Worm (Caenorhabditis elegans) whole organism, L3 larva: ENCODE measurements around the gene T06D4.6.

ENCODE experiments used
- R02D3.7 ChIP-seq: fragments of 150-350 bp; optimal IDR thresholded peaks from 2 replicates; lab custom pipeline; 2014; ENCODE audit warnings: missing biosample characterization, missing genetic modification characterization
- ZK546.5 ChIP-seq: sonication (generic microtip); optimal IDR thresholded peaks from 2 replicates; lab custom pipeline; 2017; ENCODE audit warnings: missing biosample characterization, missing genetic modification characterization
- ama-1 ChIP-seq: fragments of 150-350 bp; optimal IDR thresholded peaks from 2 replicates; lab custom pipeline; 2018
- ceh-16 ChIP-seq: sonication (generic microtip); optimal IDR thresholded peaks from 2 replicates; lab custom pipeline; 2017; ENCODE audit warnings: missing biosample characterization, missing genetic modification characterization
- ceh-82 ChIP-seq: fragments of 150-350 bp; optimal IDR thresholded peaks from 2 replicates; lab custom pipeline; 2014; ENCODE audit warnings: missing biosample characterization, missing genetic modification characterization
- ceh-9 ChIP-seq: sonication (generic microtip); optimal IDR thresholded peaks from 2 replicates; lab custom pipeline; 2018; ENCODE audit warnings: missing biosample characterization, missing genetic modification characterization
- egl-27 ChIP-seq: sonication (generic microtip); optimal IDR thresholded peaks from 4 replicates; lab custom pipeline; 2017; ENCODE audit warnings: missing biosample characterization, missing genetic modification reagents, missing genetic modification characterization
- nhr-12 ChIP-seq: fragments of 150-350 bp; optimal IDR thresholded peaks from 2 replicates; lab custom pipeline; 2014; ENCODE audit warnings: missing biosample characterization, missing genetic modification characterization
- snpc-4 ChIP-seq: fragments of 150-350 bp; optimal IDR thresholded peaks from 2 replicates; lab custom pipeline; 2014; ENCODE audit warnings: missing biosample characterization, missing genetic modification characterization
- unc-39 ChIP-seq: sonication (generic microtip); optimal IDR thresholded peaks from 4 replicates; lab custom pipeline; 2017; ENCODE audit warnings: missing biosample characterization, missing genetic modification characterization
- unc-62 ChIP-seq: fragments of 150-350 bp; sonication (generic microtip); optimal IDR thresholded peaks from 4 replicates; lab custom pipeline; 2014; ENCODE audit warnings: missing biosample characterization, missing genetic modification reagents, missing genetic modification characterization
- ztf-11 ChIP-seq: fragments of 150-350 bp; optimal IDR thresholded peaks from 2 replicates; lab custom pipeline; 2014; ENCODE audit warnings: missing biosample characterization, missing genetic modification characterization

ce11 chrII:3378275-3378674 lies 9.1 kb downstream of the T06D4.6 start, which contains the start of gene Y49F6C.2:
- no peak for TF ChIP-seq unc-62 (GFP tag; lab: Kevin White, UChicago)
- TF ChIP-seq egl-27 (tag; lab: Kevin White, UChicago): no peak
- no peak for TF ChIP-seq snpc-4 (tag; lab: Kevin White, UChicago)
- TF ChIP-seq R02D3.7 (tag; lab: Kevin White, UChicago): no peak
- TF ChIP-seq unc-39 (tag; lab: Kevin White, UChicago): no peak
- TF ChIP-seq nhr-12 (tag; lab: Kevin White, UChicago): no peak
- TF ChIP-seq ztf-11 (tag; lab: Kevin White, UChicago): no peak
- TF ChIP-seq ama-1: no peak
- no peak for TF ChIP-seq ceh-82 (tag; lab: Kevin White, UChicago)
- TF ChIP-seq ceh-9 (tag; lab: Kevin White, UChicago): no peak
- no peak for TF ChIP-seq ceh-16 (tag; lab: Kevin White, UChicago)
- TF ChIP-seq ZK546.5 (tag; lab: Kevin White, UChicago): no peak
